Worm (Caenorhabditis elegans) whole organism, L1 larva: ENCODE data around the gene lgc-12.
A peak's percentile ranks its signal among the peaks of the same experiment; 100 is the strongest.

ENCODE experiments used
- C16A3.4 ChIP-seq: fragments of 150-350 bp; optimal IDR thresholded peaks from 2 replicates; lab custom pipeline; 2014; ENCODE audit warnings: missing biosample characterization, missing genetic modification characterization
- C34B4.2 ChIP-seq: sonication (generic microtip); optimal IDR thresholded peaks from 2 replicates; lab custom pipeline; 2017; ENCODE audit warnings: mild to moderate bottlenecking, missing genetic modification characterization, missing compliant biosample characterization
- Y116A8C.19 ChIP-seq: sonication (generic microtip); optimal IDR thresholded peaks from 2 replicates; lab custom pipeline; 2016; ENCODE audit warnings: missing compliant biosample characterization, missing genetic modification characterization, borderline replicate concordance
- aha-1 ChIP-seq: fragments of 150-350 bp; optimal IDR thresholded peaks from 2 replicates; lab custom pipeline; 2014; ENCODE audit warnings: missing biosample characterization, missing genetic modification characterization
- ama-1 ChIP-seq: fragments of 150-350 bp; optimal IDR thresholded peaks from 2 replicates; lab custom pipeline; 2014
- blmp-1 ChIP-seq: fragments of 150-350 bp; optimal IDR thresholded peaks from 2 replicates; lab custom pipeline; 2014; ENCODE audit warnings: missing biosample characterization, missing genetic modification characterization
- ceh-8 ChIP-seq: fragments of 200-800 bp; sonication (Bioruptor generic); optimal IDR thresholded peaks from 2 replicates; lab custom pipeline; 2018; ENCODE audit warnings: mild to moderate bottlenecking, missing genetic modification characterization, moderate library complexity, missing compliant biosample characterization
- ceh-88 ChIP-seq: fragments of 200-800 bp; sonication (Bioruptor generic); IDR thresholded peaks from 2 replicates; pipeline ENCODE4 v1.3.6; 2022; ENCODE audit warnings: missing genetic modification characterization, missing compliant biosample characterization
- dpl-1 ChIP-seq, 3 experiments: fragments of 150-350 bp in 2 of 3; sonication (generic microtip) in 1 of 3; optimal IDR thresholded peaks; 2 replicates each; lab custom pipeline; 2014 to 2017; ENCODE audit warnings: missing biosample characterization in 3 of 3, missing genetic modification characterization in 3 of 3, missing genetic modification reagents in 3 of 3
- efl-1 ChIP-seq, 4 experiments: fragments of 150-350 bp; optimal IDR thresholded peaks in 3 of 4; peaks in 1 of 4; 1 replicate in 1 of 4; 2 replicates in 3 of 4; lab custom pipeline; 2014; ENCODE audit warnings: missing biosample characterization in 2 of 4, missing genetic modification characterization in 2 of 4, missing genetic modification reagents in 2 of 4
- efl-3 ChIP-seq: fragments of 200-800 bp; sonication (Bioruptor generic); optimal IDR thresholded peaks from 2 replicates; lab custom pipeline; 2018; ENCODE audit warnings: mild to moderate bottlenecking, missing genetic modification characterization, missing compliant biosample characterization
- ets-5 ChIP-seq: fragments of 200-800 bp; sonication (Bioruptor generic); IDR thresholded peaks from 2 replicates; pipeline ENCODE4 v1.3.6; 2022; ENCODE audit warnings: missing genetic modification characterization, missing compliant biosample characterization
- fos-1 ChIP-seq: fragments of 150-350 bp; optimal IDR thresholded peaks from 2 replicates; lab custom pipeline; 2014; ENCODE audit warnings: missing biosample characterization, missing genetic modification characterization
- grh-1 ChIP-seq: fragments of 200-800 bp; sonication (Bioruptor generic); IDR thresholded peaks from 2 replicates; pipeline ENCODE4 v1.3.6; 2022; ENCODE audit warnings: missing genetic modification reagents, missing genetic modification characterization, missing compliant biosample characterization
- irx-1 ChIP-seq: sonication (generic microtip); optimal IDR thresholded peaks from 2 replicates; lab custom pipeline; 2016; ENCODE audit warnings: missing genetic modification characterization, missing compliant biosample characterization
- lin-14 ChIP-seq: fragments of 200-800 bp; sonication (Bioruptor generic); optimal IDR thresholded peaks from 2 replicates; lab custom pipeline; 2018; ENCODE audit warnings: mild to moderate bottlenecking, missing genetic modification characterization, moderate library complexity, missing compliant biosample characterization
- lin-15B ChIP-seq: fragments of 150-350 bp; sonication (generic microtip); optimal IDR thresholded peaks from 3 replicates; lab custom pipeline; 2014; ENCODE audit warnings: missing biosample characterization, missing genetic modification characterization
- lin-39 ChIP-seq: fragments of 150-350 bp; optimal IDR thresholded peaks from 2 replicates; lab custom pipeline; 2014; ENCODE audit warnings: missing biosample characterization, missing genetic modification reagents, missing genetic modification characterization
- lsy-2 ChIP-seq, 2 experiments: fragments of 150-350 bp; optimal IDR thresholded peaks; 2 replicates each; lab custom pipeline; 2014; ENCODE audit warnings: missing biosample characterization in 2 of 2, missing genetic modification characterization in 2 of 2
- mab-9 ChIP-seq: fragments of 200-800 bp; sonication (Bioruptor generic); IDR thresholded peaks from 2 replicates; pipeline ENCODE4 v1.3.6; 2022; ENCODE audit warnings: missing genetic modification reagents, missing genetic modification characterization, missing compliant biosample characterization
- mef-2 ChIP-seq: fragments of 150-350 bp; optimal IDR thresholded peaks from 2 replicates; lab custom pipeline; 2014; ENCODE audit warnings: missing biosample characterization, missing genetic modification characterization
- mep-1 ChIP-seq: fragments of 150-350 bp; optimal IDR thresholded peaks from 2 replicates; lab custom pipeline; 2014; ENCODE audit warnings: missing biosample characterization, missing genetic modification characterization
- nhr-11 ChIP-seq: fragments of 150-350 bp; optimal IDR thresholded peaks from 2 replicates; lab custom pipeline; 2014; ENCODE audit warnings: missing biosample characterization, missing genetic modification characterization
- nhr-28 ChIP-seq: fragments of 150-350 bp; optimal IDR thresholded peaks from 2 replicates; lab custom pipeline; 2014; ENCODE audit warnings: missing biosample characterization, missing genetic modification characterization
- nhr-47 ChIP-seq: sonication (generic microtip); optimal IDR thresholded peaks from 2 replicates; lab custom pipeline; 2016; ENCODE audit warnings: mild to moderate bottlenecking, missing genetic modification characterization, moderate library complexity, missing compliant biosample characterization
- nhr-71 ChIP-seq: sonication (generic microtip); optimal IDR thresholded peaks from 2 replicates; lab custom pipeline; 2016; ENCODE audit warnings: mild to moderate bottlenecking, missing genetic modification characterization, moderate library complexity, missing compliant biosample characterization
- nhr-77 ChIP-seq: fragments of 150-350 bp; optimal IDR thresholded peaks from 2 replicates; lab custom pipeline; 2014; ENCODE audit warnings: missing biosample characterization, missing genetic modification characterization
- nhr-85 ChIP-seq: sonication (generic microtip); peaks from one replicate; lab custom pipeline; 2016; ENCODE audit warnings: missing genetic modification characterization, inconsistent platforms, missing compliant biosample characterization
- pqm-1 ChIP-seq: sonication (generic microtip); optimal IDR thresholded peaks from 3 replicates; lab custom pipeline; 2017; ENCODE audit warnings: missing biosample characterization, missing genetic modification characterization
- rnt-1 ChIP-seq: sonication (generic microtip); optimal IDR thresholded peaks from 2 replicates; lab custom pipeline; 2016; ENCODE audit warnings: mild to moderate bottlenecking, missing genetic modification characterization, moderate library complexity, missing compliant biosample characterization
- sptf-1 ChIP-seq: fragments of 150-350 bp; optimal IDR thresholded peaks from 2 replicates; lab custom pipeline; 2014; ENCODE audit warnings: missing biosample characterization, missing genetic modification characterization
- swsn-7 ChIP-seq: sonication (generic microtip); optimal IDR thresholded peaks from 2 replicates; lab custom pipeline; 2016; ENCODE audit warnings: missing genetic modification characterization, missing compliant biosample characterization
- unc-30 ChIP-seq: sonication (generic microtip); optimal IDR thresholded peaks from 2 replicates; lab custom pipeline; 2017; ENCODE audit warnings: missing biosample characterization, missing genetic modification characterization
- vab-15 ChIP-seq: sonication (generic microtip); optimal IDR thresholded peaks from 2 replicates; lab custom pipeline; 2017; ENCODE audit warnings: missing genotype, mild to moderate bottlenecking, missing genetic modification characterization, missing compliant biosample characterization
- xbp-1 ChIP-seq: sonication (generic microtip); optimal IDR thresholded peaks from 2 replicates; lab custom pipeline; 2016; ENCODE audit warnings: missing genetic modification characterization, missing compliant biosample characterization
- zag-1 ChIP-seq: fragments of 150-350 bp; optimal IDR thresholded peaks from 2 replicates; lab custom pipeline; 2014; ENCODE audit warnings: missing biosample characterization, missing genetic modification characterization
- zip-4 ChIP-seq: fragments of 200-800 bp; sonication (Bioruptor generic); optimal IDR thresholded peaks from 2 replicates; lab custom pipeline; 2018; ENCODE audit warnings: mild to moderate bottlenecking, missing genetic modification characterization, moderate library complexity, missing compliant biosample characterization
- ztf-11 ChIP-seq, 2 experiments: sonication (generic microtip); optimal IDR thresholded peaks; 2 replicates each; lab custom pipeline; 2016 to 2017; ENCODE audit warnings: missing genetic modification characterization in 2 of 2, missing biosample characterization in 1 of 2, missing compliant biosample characterization in 1 of 2
- ztf-4 ChIP-seq: fragments of 150-350 bp; optimal IDR thresholded peaks from 2 replicates; lab custom pipeline; 2014; ENCODE audit warnings: missing biosample characterization, missing genetic modification characterization

The lgc-12 gene

ce11 chrIII:7550979-7551378 lies 11.0 kb upstream of the lgc-12 start:
- TF ChIP-seq rnt-1 (tag; lab: Kevin White, UChicago), result peak; percentile 25
- peak; percentile 69 for TF ChIP-seq nhr-85 (tag; lab: Kevin White, UChicago)
- no peak for TF ChIP-seq nhr-47 (tag; lab: Kevin White, UChicago)
- TF ChIP-seq ets-5 (GFP tag; lab: Robert Waterston, UW), result no peak
- peak in 1 of 2 experiments; percentile 65 for TF ChIP-seq lsy-2 (tag; optimal IDR thresholded peaks at IDR 0.05; lab: Kevin White, UChicago)
- no peak for TF ChIP-seq unc-30 (tag; lab: Kevin White, UChicago)
- no peak for TF ChIP-seq efl-1 (optimal IDR thresholded peaks at IDR 0.05; lab: Kevin White, UChicago)
- TF ChIP-seq efl-1 (GFP tag; optimal IDR thresholded peaks at IDR 0.05 in 1 of 2; lab: Kevin White, UChicago), result peak in 1 of 2 experiments; percentile 46
- peak; percentile 7 for TF ChIP-seq lin-14 (GFP tag; lab: Kevin White, UChicago)

DNA sequence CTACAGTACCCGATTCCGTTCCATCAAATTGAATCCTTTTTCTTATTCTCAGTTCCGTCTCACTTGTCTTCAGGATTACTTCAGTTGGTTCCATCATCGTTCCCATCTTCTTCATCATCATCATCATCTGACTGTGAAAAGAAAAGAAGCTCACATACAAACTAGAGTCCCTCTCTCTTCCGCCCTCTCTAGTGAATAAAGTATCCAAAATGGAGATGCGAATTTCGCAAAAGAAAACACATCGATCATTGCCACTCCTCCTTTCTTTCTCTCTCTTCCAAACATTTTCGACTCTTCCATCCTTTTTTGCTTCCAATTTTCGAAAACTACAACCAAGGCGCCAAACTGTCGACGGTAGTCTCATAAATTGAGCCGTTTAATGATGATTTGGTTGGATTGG lies 9.1 kb upstream of the lgc-12 start:
- TF ChIP-seq ceh-88, result no peak
- TF ChIP-seq ama-1 (lab: Kevin White, UChicago), result no peak
- no peak for TF ChIP-seq zag-1 (tag; lab: Kevin White, UChicago)
- no peak for TF ChIP-seq dpl-1 (GFP tag; optimal IDR thresholded peaks at IDR 0.05; lab: Kevin White, UChicago)
- TF ChIP-seq ztf-4 (tag; lab: Kevin White, UChicago), result no peak
- TF ChIP-seq mab-9 (GFP tag; lab: Robert Waterston, UW), result 0 out of 2 replicates have a peak, but pooled peaks have one; percentile 31
- TF ChIP-seq irx-1, result no peak
- TF ChIP-seq xbp-1 (tag; lab: Kevin White, UChicago), result no peak
- no peak for TF ChIP-seq ets-5 (GFP tag; lab: Robert Waterston, UW)
- no peak for TF ChIP-seq mef-2 (tag; lab: Kevin White, UChicago)
- no peak for TF ChIP-seq C16A3.4 (tag; lab: Kevin White, UChicago)
- peak in 1 of 2 experiments; percentile 27 for TF ChIP-seq lsy-2 (tag; optimal IDR thresholded peaks at IDR 0.05; lab: Kevin White, UChicago)
- no peak for TF ChIP-seq Y116A8C.19
- peak; percentile 15 for TF ChIP-seq lin-14 (GFP tag; lab: Kevin White, UChicago)
- TF ChIP-seq sptf-1 (tag; lab: Kevin White, UChicago), result no peak
- TF ChIP-seq blmp-1, result peak; percentile 25
- TF ChIP-seq nhr-77 (tag; lab: Kevin White, UChicago), result no peak
- TF ChIP-seq C34B4.2 (tag; lab: Kevin White, UChicago), result no peak
- TF ChIP-seq nhr-11 (tag; lab: Kevin White, UChicago), result no peak
- TF ChIP-seq efl-3 (GFP tag; lab: Kevin White, UChicago), result no peak
- no peak for TF ChIP-seq ztf-11 (tag; optimal IDR thresholded peaks at IDR 0.05; lab: Kevin White, UChicago)
- no peak for TF ChIP-seq aha-1 (tag; lab: Kevin White, UChicago)
- no peak for TF ChIP-seq lin-15B (tag; lab: Kevin White, UChicago)
- no peak for TF ChIP-seq lin-39
- no peak for TF ChIP-seq nhr-28 (tag; lab: Kevin White, UChicago)
- TF ChIP-seq ceh-8, result no peak
- TF ChIP-seq zip-4 (GFP tag; lab: Kevin White, UChicago), result no peak
- peak; percentile 7 for TF ChIP-seq nhr-71 (tag; lab: Kevin White, UChicago)
- no peak for TF ChIP-seq vab-15 (tag; lab: Kevin White, UChicago)
- no peak for TF ChIP-seq grh-1 (GFP tag; lab: Robert Waterston, UW)
- TF ChIP-seq swsn-7, result no peak
- TF ChIP-seq mep-1 (tag; lab: Kevin White, UChicago), result peak; percentile 31
- TF ChIP-seq, all 84 proteins: peak for 6

- TF ChIP-seq lsy-2 (tag; optimal IDR thresholded peaks at IDR 0.05; lab: Kevin White, UChicago) (peak in 1 of 2 experiments; percentile 3), zip-4 (GFP tag; lab: Kevin White, UChicago) (no peak), rnt-1 (tag; lab: Kevin White, UChicago) (peak; percentile 28), lin-14 (GFP tag; lab: Kevin White, UChicago) (peak; percentile 4), blmp-1 (peak; percentile 6), fos-1 (tag; lab: Kevin White, UChicago) (no peak), mep-1 (tag; lab: Kevin White, UChicago) (peak; percentile 44), nhr-71 (tag; lab: Kevin White, UChicago) (peak; percentile 18), zag-1 (tag; lab: Kevin White, UChicago) (no peak), nhr-77 (tag; lab: Kevin White, UChicago) (no peak), nhr-85 (tag; lab: Kevin White, UChicago) (peak; percentile 55), pqm-1 (tag; lab: Kevin White, UChicago) (no peak)
Measured at ce11 chrIII:7553693-7554226, 8.2 kb upstream of the lgc-12 start.
